Fruit fly (Drosophila melanogaster): ENCODE measurements around the gene CG32022.

DNA sequence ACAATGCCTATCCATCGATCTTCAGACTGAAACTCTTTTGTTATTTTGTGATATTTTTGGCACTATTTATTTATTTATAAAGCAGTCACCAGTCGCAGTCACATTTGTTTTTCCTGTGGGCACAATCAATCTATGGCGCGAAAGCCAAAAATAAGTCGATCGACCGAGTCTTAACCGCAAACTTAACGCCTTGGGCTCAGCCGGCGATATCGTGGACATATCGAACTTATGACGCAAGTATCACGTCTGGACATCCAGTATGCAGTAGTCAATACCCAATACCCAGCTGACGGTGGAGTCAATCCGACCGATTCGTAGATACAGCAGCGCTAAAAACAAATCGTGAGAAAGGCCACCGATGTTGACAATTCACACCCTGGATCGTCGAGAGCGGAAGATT is 30.4 kb downstream of the CG32022 start:
- TF ChIP-seq Sry-δ (GFP tag; optimal IDR thresholded peaks at IDR 0.05) = no peak
- TF ChIP-seq tin (GFP tag; optimal IDR thresholded peaks at IDR 0.05) = no peak
